Worm (Caenorhabditis elegans): ENCODE data around the gene K01H12.4.

- no peak for TF ChIP-seq tbx-2 (tag; optimal IDR thresholded peaks at IDR 0.05)
- no peak for TF ChIP-seq pha-2 (tag; optimal IDR thresholded peaks at IDR 0.05)
- TF ChIP-seq elt-2 (tag; optimal IDR thresholded peaks at IDR 0.05), result no peak
- TF ChIP-seq fax-1 (tag; optimal IDR thresholded peaks at IDR 0.05), result no peak
- TF ChIP-seq ama-1 (optimal IDR thresholded peaks at IDR 0.05), result no peak
- no peak for TF ChIP-seq Y22D7AL.16 (tag; optimal IDR thresholded peaks at IDR 0.05)
- TF ChIP-seq nhr-11 (tag; optimal IDR thresholded peaks at IDR 0.05), result no peak
- TF ChIP-seq nhr-232 (tag; optimal IDR thresholded peaks at IDR 0.05), result no peak
- no peak for TF ChIP-seq pqm-1 (tag; optimal IDR thresholded peaks at IDR 0.05)
- no peak for TF ChIP-seq ceh-6 (GFP tag; optimal IDR thresholded peaks at IDR 0.05)
- TF ChIP-seq unc-42 (tag; optimal IDR thresholded peaks at IDR 0.05), result no peak
- TF ChIP-seq odd-2 (tag; optimal IDR thresholded peaks at IDR 0.05), result no peak
Observed at ce11 chrIV:9744905-9745304, 32.0 kb downstream of the K01H12.4 start, which contains the start of gene C28D4.4.
